Worm (Caenorhabditis elegans) whole organism, midembryonic: Measurements from ENCODE around the gene srg-29.

ENCODE experiments used
- klf-2 ChIP-seq: fragments of 200-800 bp; sonication (Bioruptor generic); conservative IDR thresholded peaks from 2 replicates; pipeline ENCODE4 v1.3.6; 2022; ENCODE audit warnings: missing genetic modification reagents, missing genetic modification characterization, missing compliant biosample characterization
- med-1 ChIP-seq: sonication (generic microtip); optimal IDR thresholded peaks from 2 replicates; lab custom pipeline; 2017; ENCODE audit warnings: missing genetic modification characterization, mild to moderate bottlenecking, missing compliant biosample characterization, antibody characterized with exemption, missing genetic modification reagents; ENCODE audit not compliant: insufficient read depth
- ref-1 ChIP-seq: fragments of 200-800 bp; sonication (Bioruptor generic); conservative IDR thresholded peaks from 2 replicates; pipeline ENCODE4 v1.3.6; 2022; ENCODE audit warnings: missing genetic modification reagents, missing genetic modification characterization, missing compliant biosample characterization
- ztf-23 ChIP-seq: fragments of 200-800 bp; sonication (Bioruptor generic); IDR thresholded peaks from 2 replicates; pipeline ENCODE4 v1.3.6; 2022; ENCODE audit warnings: missing genetic modification reagents, missing genetic modification characterization, missing compliant biosample characterization

- TF ChIP-seq klf-2 (GFP tag; lab: Robert Waterston, UW) (no peak), med-1 (no peak), ref-1 (GFP tag; lab: Robert Waterston, UW) (no peak), ztf-23 (GFP tag; lab: Robert Waterston, UW) (no peak)
Measured at ce11 chrV:5358772-5359171, 21.8 kb downstream of the srg-29 start, which contains the start of gene nhr-216.
